Worm (Caenorhabditis elegans) whole organism, mixed stage, embryonic: ENCODE measurements around the gene Y113G7A.22.

Experiments
- blmp-1 ChIP-seq: fragments of 150-350 bp; optimal IDR thresholded peaks from 2 replicates; lab custom pipeline; 2014; ENCODE audit warnings: missing biosample characterization, missing genetic modification characterization
- lin-32 ChIP-seq: fragments of 200-800 bp; sonication (Bioruptor generic); optimal IDR thresholded peaks from 2 replicates; lab custom pipeline; 2018; ENCODE audit warnings: mild to moderate bottlenecking, missing genetic modification characterization, missing compliant biosample characterization
- lsy-2 ChIP-seq: fragments of 150-350 bp; optimal IDR thresholded peaks from 2 replicates; lab custom pipeline; 2014; ENCODE audit warnings: missing biosample characterization, missing genetic modification characterization
- nhr-28 ChIP-seq: fragments of 150-350 bp; optimal IDR thresholded peaks from 2 replicates; lab custom pipeline; 2014; ENCODE audit warnings: missing biosample characterization, missing genetic modification characterization
- nhr-76 ChIP-seq: sonication (generic microtip); optimal IDR thresholded peaks from 2 replicates; lab custom pipeline; 2017; ENCODE audit warnings: missing biosample characterization, missing genetic modification characterization
- unc-39 ChIP-seq: fragments of 150-350 bp; optimal IDR thresholded peaks from 2 replicates; lab custom pipeline; 2014; ENCODE audit warnings: missing biosample characterization, missing genetic modification characterization

DNA sequence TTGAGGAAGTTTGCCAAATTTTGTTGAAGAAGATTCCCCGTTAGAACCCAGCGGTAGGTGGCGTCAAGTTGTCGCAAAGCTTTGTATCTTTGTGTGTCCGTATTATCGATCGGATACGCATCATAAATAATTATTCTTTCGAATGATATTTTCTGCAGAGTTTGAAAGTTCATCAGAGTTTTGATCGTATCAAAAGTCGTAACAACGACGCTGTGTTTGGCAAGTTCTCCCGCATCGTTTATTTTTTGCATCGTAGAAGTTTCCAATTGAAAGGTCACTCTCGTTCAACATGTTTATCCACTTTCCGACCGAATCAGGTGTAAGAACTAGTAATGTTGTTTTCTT, 27.9 kb upstream of the Y113G7A.22 start:
- TF ChIP-seq blmp-1 (tag; lab: Kevin White, UChicago) = no peak
- TF ChIP-seq nhr-76 (tag; lab: Kevin White, UChicago) = no peak
- TF ChIP-seq unc-39 (tag; lab: Kevin White, UChicago) = no peak
- TF ChIP-seq lsy-2 (tag; lab: Kevin White, UChicago) = no peak
- no peak for TF ChIP-seq lin-32 (GFP tag; lab: Kevin White, UChicago)
- no peak for TF ChIP-seq nhr-28 (tag; lab: Kevin White, UChicago)
